Worm (Caenorhabditis elegans) whole organism, L2 larva: ENCODE data around the gene C48D1.5.

Experiments used
- C34F6.9 ChIP-seq: fragments of 150-350 bp; optimal IDR thresholded peaks from 2 replicates; lab custom pipeline; 2014; ENCODE audit warnings: missing biosample characterization, missing genetic modification characterization
- F13H6.1 ChIP-seq: sonication (generic microtip); optimal IDR thresholded peaks from 2 replicates; lab custom pipeline; 2016; ENCODE audit warnings: missing genetic modification characterization, missing compliant biosample characterization
- R02D3.7 ChIP-seq: fragments of 150-350 bp; optimal IDR thresholded peaks from 2 replicates; lab custom pipeline; 2014; ENCODE audit warnings: missing biosample characterization, missing genetic modification characterization
- Y55F3AM.14 ChIP-seq: fragments of 200-800 bp; sonication (Bioruptor generic); optimal IDR thresholded peaks from 2 replicates; lab custom pipeline; 2018; ENCODE audit warnings: mild to moderate bottlenecking, missing genetic modification characterization, missing compliant biosample characterization
- alr-1 ChIP-seq: fragments of 150-350 bp; optimal IDR thresholded peaks from 2 replicates; lab custom pipeline; 2014; ENCODE audit warnings: missing biosample characterization, missing genetic modification characterization
- aly-2 ChIP-seq: fragments of 150-350 bp; optimal IDR thresholded peaks from 2 replicates; lab custom pipeline; 2014; ENCODE audit warnings: missing biosample characterization, missing genetic modification characterization
- ama-1 ChIP-seq: fragments of 150-350 bp; optimal IDR thresholded peaks from 2 replicates; lab custom pipeline; 2018; ENCODE audit warnings: inconsistent platforms
- blmp-1 ChIP-seq: sonication (generic microtip); optimal IDR thresholded peaks from 2 replicates; lab custom pipeline; 2017; ENCODE audit warnings: missing genetic modification characterization, mild to moderate bottlenecking, missing compliant biosample characterization, antibody characterized with exemption, moderate library complexity; ENCODE audit not compliant: insufficient read depth
- ceh-16 ChIP-seq: fragments of 150-350 bp; optimal IDR thresholded peaks from 2 replicates; lab custom pipeline; 2014; ENCODE audit warnings: missing biosample characterization, missing genetic modification characterization
- crh-2 ChIP-seq: sonication (generic microtip); optimal IDR thresholded peaks from 2 replicates; lab custom pipeline; 2017; ENCODE audit warnings: missing biosample characterization, missing genetic modification characterization
- dmd-4 ChIP-seq: sonication (generic microtip); optimal IDR thresholded peaks from 2 replicates; lab custom pipeline; 2017; ENCODE audit warnings: missing biosample characterization, missing genetic modification characterization
- egl-27 ChIP-seq: sonication (generic microtip); optimal IDR thresholded peaks from 3 replicates; lab custom pipeline; 2017; ENCODE audit warnings: missing biosample characterization, missing genetic modification reagents, missing genetic modification characterization
- elt-1 ChIP-seq: fragments of 150-350 bp; optimal IDR thresholded peaks from 2 replicates; lab custom pipeline; 2014; ENCODE audit warnings: missing biosample characterization, missing genetic modification characterization
- elt-3 ChIP-seq: sonication (generic microtip); optimal IDR thresholded peaks from 2 replicates; lab custom pipeline; 2017; ENCODE audit warnings: missing biosample characterization, missing genetic modification characterization
- fos-1 ChIP-seq: fragments of 150-350 bp; optimal IDR thresholded peaks from 2 replicates; lab custom pipeline; 2014; ENCODE audit warnings: missing biosample characterization, missing genetic modification characterization
- gmeb-1 ChIP-seq: fragments of 150-350 bp; optimal IDR thresholded peaks from 2 replicates; lab custom pipeline; 2014; ENCODE audit warnings: missing biosample characterization, missing genetic modification characterization
- lin-11 ChIP-seq: fragments of 150-350 bp; sonication (generic microtip); optimal IDR thresholded peaks from 2 replicates; lab custom pipeline; 2014; ENCODE audit warnings: missing biosample characterization, missing genetic modification characterization, inconsistent platforms, mixed read lengths
- lin-13 ChIP-seq: fragments of 150-350 bp; optimal IDR thresholded peaks from 2 replicates; lab custom pipeline; 2014; ENCODE audit warnings: missing biosample characterization, missing genetic modification reagents, missing genetic modification characterization
- lsy-2 ChIP-seq, 2 experiments: fragments of 150-350 bp in 1 of 2; sonication (generic microtip) in 1 of 2; optimal IDR thresholded peaks; 2 replicates each; lab custom pipeline; 2014 to 2017; ENCODE audit warnings: missing biosample characterization in 2 of 2, missing genetic modification characterization in 2 of 2
- mab-5 ChIP-seq: fragments of 150-350 bp; optimal IDR thresholded peaks from 2 replicates; lab custom pipeline; 2014; ENCODE audit warnings: missing biosample characterization, missing genetic modification characterization
- nhr-11 ChIP-seq: fragments of 150-350 bp; optimal IDR thresholded peaks from 2 replicates; lab custom pipeline; 2014; ENCODE audit warnings: missing biosample characterization, missing genetic modification characterization
- nhr-12 ChIP-seq: fragments of 150-350 bp; optimal IDR thresholded peaks from 2 replicates; lab custom pipeline; 2014; ENCODE audit warnings: missing biosample characterization, missing genetic modification characterization
- nhr-129 ChIP-seq: fragments of 150-350 bp; optimal IDR thresholded peaks from 2 replicates; lab custom pipeline; 2014; ENCODE audit warnings: missing biosample characterization, missing genetic modification characterization
- nhr-21 ChIP-seq: fragments of 150-350 bp; optimal IDR thresholded peaks from 2 replicates; lab custom pipeline; 2014; ENCODE audit warnings: missing biosample characterization, missing genetic modification characterization
- nhr-237 ChIP-seq: fragments of 150-350 bp; optimal IDR thresholded peaks from 2 replicates; lab custom pipeline; 2014; ENCODE audit warnings: missing biosample characterization, missing genetic modification characterization
- nhr-25 ChIP-seq: fragments of 150-350 bp; sonication (generic microtip); optimal IDR thresholded peaks from 3 replicates; lab custom pipeline; 2014; ENCODE audit warnings: missing biosample characterization, missing genetic modification characterization
- nhr-6 ChIP-seq: fragments of 150-350 bp; optimal IDR thresholded peaks from 2 replicates; lab custom pipeline; 2014; ENCODE audit warnings: missing biosample characterization, missing genetic modification characterization
- nhr-77 ChIP-seq: fragments of 150-350 bp; optimal IDR thresholded peaks from 2 replicates; lab custom pipeline; 2014; ENCODE audit warnings: missing biosample characterization, missing genetic modification characterization
- peb-1 ChIP-seq: fragments of 150-350 bp; optimal IDR thresholded peaks from 2 replicates; lab custom pipeline; 2014; ENCODE audit warnings: missing biosample characterization, missing genetic modification characterization
- sem-4 ChIP-seq: fragments of 150-350 bp; optimal IDR thresholded peaks from 2 replicates; lab custom pipeline; 2014; ENCODE audit warnings: missing biosample characterization, missing genetic modification reagents, missing genetic modification characterization
- unc-39 ChIP-seq: fragments of 150-350 bp; optimal IDR thresholded peaks from 2 replicates; lab custom pipeline; 2014; ENCODE audit warnings: missing biosample characterization, missing genetic modification characterization
- unc-55 ChIP-seq: fragments of 150-350 bp; sonication (generic microtip); optimal IDR thresholded peaks from 3 replicates; lab custom pipeline; 2014; ENCODE audit warnings: missing biosample characterization, missing genetic modification reagents, missing genetic modification characterization
- unc-62 ChIP-seq: fragments of 150-350 bp; optimal IDR thresholded peaks from 2 replicates; lab custom pipeline; 2014; ENCODE audit warnings: missing biosample characterization, missing genetic modification reagents, missing genetic modification characterization
- zag-1 ChIP-seq: fragments of 150-350 bp; optimal IDR thresholded peaks from 2 replicates; lab custom pipeline; 2014; ENCODE audit warnings: missing biosample characterization, missing genetic modification characterization
- ztf-1 ChIP-seq: fragments of 200-800 bp; sonication (Bioruptor generic); conservative IDR thresholded peaks from 2 replicates; pipeline ENCODE4 v1.3.6; 2022; ENCODE audit warnings: missing genetic modification characterization, missing compliant biosample characterization

Gene C48D1.5

DNA sequence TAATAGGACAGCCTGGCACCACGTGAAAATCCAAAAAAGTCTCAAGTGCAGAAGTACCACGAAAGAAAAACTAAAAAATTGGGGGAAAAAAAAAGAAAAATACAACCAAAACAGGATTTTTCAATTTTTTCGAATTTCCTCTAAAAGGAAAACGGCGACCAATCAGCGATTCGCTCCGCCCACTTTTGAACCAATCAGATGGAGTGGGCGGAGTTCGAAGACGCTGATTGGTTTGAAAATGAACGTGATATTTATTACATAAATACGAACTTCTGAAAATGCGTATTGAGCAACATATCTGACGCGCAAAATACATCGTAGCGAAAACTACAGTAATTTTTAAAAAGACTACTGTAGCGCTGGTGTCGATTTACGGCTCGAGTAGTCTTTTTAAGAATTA lies 46.6 kb downstream of the C48D1.5 start:
- TF ChIP-seq mab-5 (tag; lab: Kevin White, UChicago) (no peak), blmp-1 (tag; lab: Kevin White, UChicago) (no peak), lin-13 (no peak)
- TF ChIP-seq, all 48 proteins: peak for 0

ce11 chrIV:13272494-13272893 lies 50.7 kb downstream of the C48D1.5 start, which contains the start of gene unc-26:
TSS of gene unc-26 (minus strand) at chrIV:13272516.
- TF ChIP-seq elt-1 (tag; lab: Kevin White, UChicago) (no peak), ama-1 (lab: Kevin White, UChicago) (no peak), ztf-1 (no peak), ceh-16 (tag; lab: Kevin White, UChicago) (no peak), lin-13 (no peak), crh-2 (tag; lab: Kevin White, UChicago) (no peak), elt-3 (tag; lab: Kevin White, UChicago) (no peak), blmp-1 (tag; lab: Kevin White, UChicago) (no peak), C34F6.9 (tag; lab: Kevin White, UChicago) (peak; percentile 40), aly-2 (tag; lab: Kevin White, UChicago) (no peak), Y55F3AM.14 (no peak), alr-1 (tag; lab: Kevin White, UChicago) (no peak), sem-4 (tag; lab: Kevin White, UChicago) (no peak), nhr-129 (peak; percentile 59), unc-62 (GFP tag; lab: Kevin White, UChicago) (no peak), lsy-2 (tag; optimal IDR thresholded peaks at IDR 0.05; lab: Kevin White, UChicago) (peak in 1 of 2 experiments; percentile 60), nhr-6 (tag; lab: Kevin White, UChicago) (no peak), nhr-21 (tag; lab: Kevin White, UChicago) (no peak), unc-39 (tag; lab: Kevin White, UChicago) (no peak), lin-11 (tag; lab: Kevin White, UChicago) (no peak), nhr-77 (no peak), peb-1 (tag; lab: Kevin White, UChicago) (no peak), nhr-11 (tag; lab: Kevin White, UChicago) (no peak), egl-27 (tag; lab: Kevin White, UChicago) (no peak), dmd-4 (tag; lab: Kevin White, UChicago) (no peak), gmeb-1 (no peak), nhr-25 (tag; lab: Kevin White, UChicago) (no peak), nhr-12 (tag; lab: Kevin White, UChicago) (no peak), unc-55 (GFP tag; lab: Kevin White, UChicago) (peak; percentile 82), R02D3.7 (tag; lab: Kevin White, UChicago) (no peak), mab-5 (tag; lab: Kevin White, UChicago) (peak; percentile 35), zag-1 (tag; lab: Kevin White, UChicago) (peak; percentile 31), nhr-237 (no peak), F13H6.1 (tag; lab: Kevin White, UChicago) (peak; percentile 10), fos-1 (no peak)
- TF ChIP-seq, all 48 proteins: peak for 7
